ENCODE assay signal across 1 fruit fly cellular context in the genomic region with DNA sequence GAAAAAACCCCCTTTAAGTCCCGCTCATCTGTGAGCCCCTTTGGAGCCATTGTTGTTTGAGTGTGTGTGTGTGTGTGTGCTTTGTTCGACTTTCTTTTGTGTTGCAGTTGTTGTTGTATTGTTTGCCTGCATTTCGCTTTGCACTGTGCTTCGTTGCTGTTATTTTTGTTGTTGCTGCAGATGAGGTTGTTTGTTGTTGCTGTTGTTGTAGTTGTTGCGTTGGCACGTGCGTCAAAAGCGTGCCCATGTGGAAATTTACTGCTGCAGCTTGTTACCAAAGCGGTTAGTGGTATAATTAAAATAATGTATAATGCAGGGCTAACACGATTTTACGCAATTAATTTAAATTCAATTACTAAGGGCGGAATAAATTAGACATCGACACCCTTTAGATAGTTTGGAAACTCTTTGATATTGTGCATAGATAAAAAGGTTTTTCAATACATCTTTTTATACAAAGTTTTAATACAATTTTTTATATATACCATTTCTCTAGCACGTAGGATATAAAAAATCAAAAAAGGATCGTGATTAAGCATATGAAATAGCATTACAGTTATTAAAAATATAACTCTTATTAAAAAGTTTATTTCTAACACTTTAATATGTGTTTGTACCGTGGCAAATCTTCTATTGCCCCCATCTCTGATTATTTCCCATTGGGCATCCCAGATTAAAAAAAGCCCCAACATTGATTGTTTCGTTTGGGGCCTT.
TF ChIP-seq lines count a peak whose summit lies in the region.

No protein-coding gene starts in this region.

TF ChIP-seq in whole organism, embryonic, 481 proteins besides CTCF, POLR2A, EP300 and RAD21 (continued from another document and continues in another):
- peak; percentile 71 for TF ChIP-seq vvl (GFP tag; IDR thresholded peaks at IDR 0.05; lab: Robert Waterston, UW)
- no peak for TF ChIP-seq CG15073 (GFP tag; optimal IDR thresholded peaks at IDR 0.05; lab: Kevin White, UChicago)
- TF ChIP-seq CG2129 (GFP tag; IDR thresholded peaks at IDR 0.05; lab: Robert Waterston, UW; ENCODE audit: partially characterized antibody), result no peak
- TF ChIP-seq lov (optimal IDR thresholded peaks at IDR 0.05; lab: Kevin White, UChicago), result no peak
- TF ChIP-seq lov (GFP tag; IDR thresholded peaks at IDR 0.05; lab: Robert Waterston, UW), result no peak
- no peak for TF ChIP-seq grn (GFP tag; optimal IDR thresholded peaks at IDR 0.05; lab: Kevin White, UChicago)
- no peak for TF ChIP-seq Dref (GFP tag; IDR thresholded peaks at IDR 0.05; lab: Robert Waterston, UW)
- no peak for TF ChIP-seq tap (tag; optimal IDR thresholded peaks at IDR 0.05; lab: Kevin White, UChicago)
- TF ChIP-seq Doc2 (GFP tag; IDR thresholded peaks at IDR 0.05; lab: Robert Waterston, UW), result no peak
- peak; percentile 93 for TF ChIP-seq oc (tag; optimal IDR thresholded peaks at IDR 0.05; lab: Kevin White, UChicago)
- TF ChIP-seq NfI (GFP tag; optimal IDR thresholded peaks at IDR 0.05; lab: Kevin White, UChicago), result no peak
- no peak for TF ChIP-seq Bgb (GFP tag; IDR thresholded peaks at IDR 0.05; lab: Robert Waterston, UW; ENCODE audit: partially characterized antibody)
- peak; percentile 13 for TF ChIP-seq Blimp-1 (GFP tag; optimal IDR thresholded peaks at IDR 0.05; lab: Kevin White, UChicago)
- TF ChIP-seq hbn (GFP tag; IDR thresholded peaks at IDR 0.05; lab: Robert Waterston, UW; ENCODE audit: partially characterized antibody), result no peak
- no peak for TF ChIP-seq CG1024 (GFP tag; IDR thresholded peaks at IDR 0.05; lab: Robert Waterston, UW)
- no peak for TF ChIP-seq CG33557 (GFP tag; optimal IDR thresholded peaks at IDR 0.05; lab: Kevin White, UChicago)
- no peak for TF ChIP-seq CG2889 (GFP tag; IDR thresholded peaks at IDR 0.05; lab: Robert Waterston, UW)
- no peak for TF ChIP-seq Eip74EF (GFP tag; optimal IDR thresholded peaks at IDR 0.05; lab: Kevin White, UChicago)
- no peak for TF ChIP-seq luna (GFP tag; optimal IDR thresholded peaks at IDR 0.05; lab: Kevin White, UChicago)
- peak; percentile 12 for TF ChIP-seq CG17829 (tag; optimal IDR thresholded peaks at IDR 0.05; lab: Kevin White, UChicago)
- no peak for TF ChIP-seq CG14860 (GFP tag; IDR thresholded peaks at IDR 0.05; lab: Robert Waterston, UW; ENCODE audit: partially characterized antibody)
- TF ChIP-seq gt (GFP tag; IDR thresholded peaks at IDR 0.05; lab: Robert Waterston, UW), result no peak
- TF ChIP-seq CG5953 (GFP tag; IDR thresholded peaks at IDR 0.05; lab: Robert Waterston, UW), result no peak
- peak; percentile 64; the same call in 2 of the 3 replicates for TF ChIP-seq ci (GFP tag; IDR thresholded peaks at IDR 0.05; lab: Robert Waterston, UW)
- no peak for TF ChIP-seq mam (GFP tag; optimal IDR thresholded peaks at IDR 0.05; lab: Kevin White, UChicago)
- TF ChIP-seq Vsx1 (GFP tag; optimal IDR thresholded peaks at IDR 0.05; lab: Kevin White, UChicago), result no peak
- no peak for TF ChIP-seq CG6765 (GFP tag; optimal IDR thresholded peaks at IDR 0.05; lab: Kevin White, UChicago)
- TF ChIP-seq CG15269 (tag; optimal IDR thresholded peaks at IDR 0.05; lab: Kevin White, UChicago), result peak; percentile 6
- TF ChIP-seq tup (GFP tag; optimal IDR thresholded peaks at IDR 0.05; lab: Kevin White, UChicago), result no peak
- TF ChIP-seq CG12744 (GFP tag; optimal IDR thresholded peaks at IDR 0.05; lab: Kevin White, UChicago), result no peak
- TF ChIP-seq unpg (GFP tag; optimal IDR thresholded peaks at IDR 0.05; lab: Kevin White, UChicago), result no peak
- TF ChIP-seq CG3995 (GFP tag; optimal IDR thresholded peaks at IDR 0.05; lab: Kevin White, UChicago), result no peak
- TF ChIP-seq Sox100B (GFP tag; optimal IDR thresholded peaks at IDR 0.05; lab: Kevin White, UChicago), result peak; percentile 31
- TF ChIP-seq dpn (GFP tag; optimal IDR thresholded peaks at IDR 0.05; lab: Kevin White, UChicago), result no peak
- TF ChIP-seq nmo (GFP tag; optimal IDR thresholded peaks at IDR 0.05; lab: Kevin White, UChicago), result peak; percentile 13
- TF ChIP-seq CrebB (tag; optimal IDR thresholded peaks at IDR 0.05; lab: Kevin White, UChicago), result no peak
- TF ChIP-seq Jarid2 (GFP tag; optimal IDR thresholded peaks at IDR 0.05; lab: Kevin White, UChicago), result no peak
- TF ChIP-seq dati (GFP tag; IDR thresholded peaks at IDR 0.05; lab: Robert Waterston, UW), result no peak
- no peak for TF ChIP-seq CG33213 (GFP tag; optimal IDR thresholded peaks at IDR 0.05; lab: Kevin White, UChicago)
- TF ChIP-seq ERR (GFP tag; optimal IDR thresholded peaks at IDR 0.05; lab: Kevin White, UChicago), result no peak
- no peak for TF ChIP-seq Taf1 (GFP tag; IDR thresholded peaks at IDR 0.05; lab: Robert Waterston, UW)
- no peak for TF ChIP-seq CG14441 (GFP tag; IDR thresholded peaks at IDR 0.05; lab: Robert Waterston, UW)
- peak; percentile 75 for TF ChIP-seq cg (GFP tag; optimal IDR thresholded peaks at IDR 0.05; lab: Kevin White, UChicago)
- TF ChIP-seq repo (GFP tag; optimal IDR thresholded peaks at IDR 0.05; lab: Kevin White, UChicago), result no peak
- no peak for TF ChIP-seq tgo (GFP tag; IDR thresholded peaks at IDR 0.05; lab: Robert Waterston, UW)
- TF ChIP-seq CG3847 (GFP tag; IDR thresholded peaks at IDR 0.05; lab: Robert Waterston, UW), result no peak
- peak; percentile 44 for TF ChIP-seq sens (GFP tag; lab: Kevin White, UChicago)
- TF ChIP-seq Nf-YB (GFP tag; optimal IDR thresholded peaks at IDR 0.05; lab: Kevin White, UChicago), result no peak
- no peak for TF ChIP-seq CG31388 (GFP tag; optimal IDR thresholded peaks at IDR 0.05; lab: Kevin White, UChicago)
- peak; percentile 63; the same call in 2 of the 4 replicates for TF ChIP-seq chinmo (GFP tag; IDR thresholded peaks at IDR 0.05; lab: Robert Waterston, UW; ENCODE audit: partially characterized antibody)
- no peak for TF ChIP-seq Gug (GFP tag; IDR thresholded peaks at IDR 0.05; lab: Robert Waterston, UW)
- no peak for TF ChIP-seq CG11085 (GFP tag; IDR thresholded peaks at IDR 0.05; lab: Robert Waterston, UW)
- peak; percentile 44 for TF ChIP-seq pros (GFP tag; optimal IDR thresholded peaks at IDR 0.05; lab: Kevin White, UChicago)
- no peak for TF ChIP-seq Ets65A (GFP tag; lab: Kevin White, UChicago)
- TF ChIP-seq eve (GFP tag; optimal IDR thresholded peaks at IDR 0.05; lab: Kevin White, UChicago), result peak in 1 of 2 experiments; percentile 47
- no peak for TF ChIP-seq CG1602 (GFP tag; optimal IDR thresholded peaks at IDR 0.05; lab: Kevin White, UChicago)
- TF ChIP-seq Camta (GFP tag; optimal IDR thresholded peaks at IDR 0.05; lab: Kevin White, UChicago), result no peak
- TF ChIP-seq CG12219 (GFP tag; optimal IDR thresholded peaks at IDR 0.05; lab: Kevin White, UChicago), result no peak
- TF ChIP-seq CG14014 (GFP tag; IDR thresholded peaks at IDR 0.05; lab: Robert Waterston, UW), result no peak
- no peak for TF ChIP-seq schlank (tag; optimal IDR thresholded peaks at IDR 0.05; lab: Kevin White, UChicago)
- no peak for TF ChIP-seq CG5245 (GFP tag; optimal IDR thresholded peaks at IDR 0.05; lab: Kevin White, UChicago)
- no peak for TF ChIP-seq dysf (GFP tag; IDR thresholded peaks at IDR 0.05; lab: Robert Waterston, UW)
- TF ChIP-seq Usf (GFP tag; optimal IDR thresholded peaks at IDR 0.05; lab: Kevin White, UChicago), result no peak
- no peak for TF ChIP-seq ewg (GFP tag; optimal IDR thresholded peaks at IDR 0.05; lab: Kevin White, UChicago)
- TF ChIP-seq CG34422 (GFP tag; IDR thresholded peaks at IDR 0.05; lab: Robert Waterston, UW), result no peak
- TF ChIP-seq pita (GFP tag; optimal IDR thresholded peaks at IDR 0.05; lab: Kevin White, UChicago), result no peak
- TF ChIP-seq CG2120 (GFP tag; optimal IDR thresholded peaks at IDR 0.05; lab: Kevin White, UChicago), result no peak
- no peak for TF ChIP-seq kay (GFP tag; optimal IDR thresholded peaks at IDR 0.05; lab: Kevin White, UChicago)
- TF ChIP-seq ap (GFP tag; IDR thresholded peaks at IDR 0.05; lab: Robert Waterston, UW), result 0 out of 2 replicates have a peak, but pooled peaks have one; percentile 8
- no peak for TF ChIP-seq CG7963 (GFP tag; IDR thresholded peaks at IDR 0.05; lab: Robert Waterston, UW; ENCODE audit: partially characterized antibody)
- no peak for TF ChIP-seq prd (optimal IDR thresholded peaks at IDR 0.05; lab: Kevin White, UChicago)
- TF ChIP-seq prd (GFP tag; IDR thresholded peaks at IDR 0.05; lab: Robert Waterston, UW), result 0 out of 3 replicates have a peak, but pooled peaks have one; percentile 6
- TF ChIP-seq CG13775 (GFP tag; optimal IDR thresholded peaks at IDR 0.05; lab: Kevin White, UChicago), result no peak
- no peak for TF ChIP-seq CG32532 (GFP tag; IDR thresholded peaks at IDR 0.05; lab: Robert Waterston, UW)
- TF ChIP-seq Hr51 (GFP tag; optimal IDR thresholded peaks at IDR 0.05; lab: Kevin White, UChicago), result peak in 1 of 2 experiments; percentile 13
- no peak for TF ChIP-seq CG4730 (GFP tag; IDR thresholded peaks at IDR 0.05; lab: Robert Waterston, UW)
- no peak for TF ChIP-seq CG31365 (tag; optimal IDR thresholded peaks at IDR 0.05; lab: Kevin White, UChicago)
- TF ChIP-seq CG7372 (GFP tag; IDR thresholded peaks at IDR 0.05; lab: Robert Waterston, UW), result no peak; the same call in 1 of the 2 replicates
- TF ChIP-seq CG12104 (GFP tag; optimal IDR thresholded peaks at IDR 0.05; lab: Kevin White, UChicago), result no peak
- TF ChIP-seq abd-A (tag; optimal IDR thresholded peaks at IDR 0.05; lab: Kevin White, UChicago), result peak; percentile 48
- TF ChIP-seq CG2678 (tag; optimal IDR thresholded peaks at IDR 0.05; lab: Kevin White, UChicago), result no peak
- peak; percentile 34 for TF ChIP-seq phol (tag; optimal IDR thresholded peaks at IDR 0.05; lab: Kevin White, UChicago)
- no peak for TF ChIP-seq HmgZ (tag; optimal IDR thresholded peaks at IDR 0.05; lab: Kevin White, UChicago)
- no peak for TF ChIP-seq esg (GFP tag; conservative IDR thresholded peaks at IDR 0.05; lab: Robert Waterston, UW)
- no peak for TF ChIP-seq Sry-δ (GFP tag; optimal IDR thresholded peaks at IDR 0.05; lab: Kevin White, UChicago)
- no peak for TF ChIP-seq MESR4 (GFP tag; optimal IDR thresholded peaks at IDR 0.05; lab: Kevin White, UChicago)
- peak; percentile 13 for TF ChIP-seq CG17359 (tag; optimal IDR thresholded peaks at IDR 0.05; lab: Kevin White, UChicago)
- peak; percentile 76 for TF ChIP-seq kni (GFP tag; optimal IDR thresholded peaks at IDR 0.05; lab: Kevin White, UChicago)
- no peak for TF ChIP-seq shn (GFP tag; optimal IDR thresholded peaks at IDR 0.05; lab: Kevin White, UChicago)
- no peak for TF ChIP-seq CG12071 (GFP tag; optimal IDR thresholded peaks at IDR 0.05; lab: Kevin White, UChicago)
- TF ChIP-seq HLH4C (GFP tag; IDR thresholded peaks at IDR 0.05; lab: Robert Waterston, UW; ENCODE audit: partially characterized antibody), result no peak
- no peak for TF ChIP-seq usp (GFP tag; optimal IDR thresholded peaks at IDR 0.05; lab: Kevin White, UChicago)
- TF ChIP-seq Myb (GFP tag; optimal IDR thresholded peaks at IDR 0.05; lab: Kevin White, UChicago), result no peak
- TF ChIP-seq az2 (GFP tag; optimal IDR thresholded peaks at IDR 0.05; lab: Kevin White, UChicago), result no peak
- no peak for TF ChIP-seq slou (GFP tag; optimal IDR thresholded peaks at IDR 0.05; lab: Kevin White, UChicago)
- no peak for TF ChIP-seq Nf-YC (tag; optimal IDR thresholded peaks at IDR 0.05; lab: Kevin White, UChicago)
- no peak for TF ChIP-seq CG9817 (tag; optimal IDR thresholded peaks at IDR 0.05; lab: Kevin White, UChicago)
- no peak for TF ChIP-seq PHDP (tag; optimal IDR thresholded peaks at IDR 0.05; lab: Kevin White, UChicago)
- TF ChIP-seq Atf-2 (GFP tag; optimal IDR thresholded peaks at IDR 0.05; lab: Kevin White, UChicago), result no peak
- no peak for TF ChIP-seq Dip2 (GFP tag; IDR thresholded peaks at IDR 0.05; lab: Robert Waterston, UW)
- peak; percentile 39 for TF ChIP-seq nom (GFP tag; optimal IDR thresholded peaks at IDR 0.05; lab: Kevin White, UChicago)
- peak; percentile 9 for TF ChIP-seq CG10979 (tag; optimal IDR thresholded peaks at IDR 0.05; lab: Kevin White, UChicago)
- TF ChIP-seq Atf6 (GFP tag; IDR thresholded peaks at IDR 0.05; lab: Robert Waterston, UW), result no peak
- no peak for TF ChIP-seq CG12391 (tag; optimal IDR thresholded peaks at IDR 0.05; lab: Kevin White, UChicago)
- no peak for TF ChIP-seq ab (GFP tag; optimal IDR thresholded peaks at IDR 0.05; lab: Kevin White, UChicago)
- no peak for TF ChIP-seq ato (GFP tag; IDR thresholded peaks at IDR 0.05; lab: Robert Waterston, UW; ENCODE audit: partially characterized antibody)
- 0 out of 3 replicates have a peak, but pooled peaks have one; percentile 29 for TF ChIP-seq gce (GFP tag; IDR thresholded peaks at IDR 0.05; lab: Robert Waterston, UW)
- no peak for TF ChIP-seq CG34224 (GFP tag; IDR thresholded peaks at IDR 0.05; lab: Robert Waterston, UW; ENCODE audit: partially characterized antibody)
- peak; percentile 94 for TF ChIP-seq CG18262 (tag; optimal IDR thresholded peaks at IDR 0.05; lab: Kevin White, UChicago)
- no peak for TF ChIP-seq pan (optimal IDR thresholded peaks at IDR 0.05; lab: Kevin White, UChicago)
- TF ChIP-seq pan (GFP tag; optimal IDR thresholded peaks at IDR 0.05 in 1 of 2, IDR thresholded peaks at IDR 0.05 in 1 of 2), result no peak
- TF ChIP-seq tio (GFP tag; optimal IDR thresholded peaks at IDR 0.05; lab: Kevin White, UChicago), result no peak
- TF ChIP-seq CG4424 (GFP tag; optimal IDR thresholded peaks at IDR 0.05; lab: Kevin White, UChicago), result no peak
- TF ChIP-seq slp2 (GFP tag; optimal IDR thresholded peaks at IDR 0.05; lab: Kevin White, UChicago), result no peak
- TF ChIP-seq Dp (GFP tag; optimal IDR thresholded peaks at IDR 0.05; lab: Kevin White, UChicago), result no peak
- no peak for TF ChIP-seq CG18476 (GFP tag; optimal IDR thresholded peaks at IDR 0.05; lab: Kevin White, UChicago)
- no peak for TF ChIP-seq h (optimal IDR thresholded peaks at IDR 0.05; lab: Kevin White, UChicago)
- no peak for TF ChIP-seq CG7271 (tag; optimal IDR thresholded peaks at IDR 0.05; lab: Kevin White, UChicago)
- TF ChIP-seq CG9876 (GFP tag; optimal IDR thresholded peaks at IDR 0.05; lab: Kevin White, UChicago), result no peak
- no peak for TF ChIP-seq Rfx (GFP tag; IDR thresholded peaks at IDR 0.05; lab: Robert Waterston, UW)
- no peak for TF ChIP-seq Ada2b (GFP tag; IDR thresholded peaks at IDR 0.05; lab: Robert Waterston, UW)
- TF ChIP-seq sr (GFP tag; IDR thresholded peaks at IDR 0.05; lab: Robert Waterston, UW), result 0 out of 3 replicates have a peak, but pooled peaks have one; percentile 21
- TF ChIP-seq aop (GFP tag; IDR thresholded peaks at IDR 0.05; lab: Robert Waterston, UW), result no peak
- TF ChIP-seq CG17361 (GFP tag; IDR thresholded peaks at IDR 0.05; lab: Robert Waterston, UW), result peak; percentile 24; the same call in 1 of the 3 replicates
- no peak for TF ChIP-seq CG3407 (GFP tag; optimal IDR thresholded peaks at IDR 0.05; lab: Kevin White, UChicago)
- no peak for TF ChIP-seq CG3838 (GFP tag; optimal IDR thresholded peaks at IDR 0.05; lab: Kevin White, UChicago)
- TF ChIP-seq odd (GFP tag; optimal IDR thresholded peaks at IDR 0.05; lab: Kevin White, UChicago), result no peak
- TF ChIP-seq Lpt (GFP tag; optimal IDR thresholded peaks at IDR 0.05; lab: Kevin White, UChicago), result no peak
